Worm (Caenorhabditis elegans) whole organism, mixed stage, embryonic: ENCODE measurements around the gene T27A10.2.

Source experiments
- M03D4.4 ChIP-seq: sonication (generic microtip); optimal IDR thresholded peaks from 2 replicates; lab custom pipeline; 2017; ENCODE audit warnings: mild to moderate bottlenecking, missing genetic modification characterization, missing compliant biosample characterization
- bed-3 ChIP-seq: fragments of 200-800 bp; sonication (Bioruptor generic); optimal IDR thresholded peaks from 3 replicates; lab custom pipeline; 2018; ENCODE audit warnings: mild to moderate bottlenecking, missing genetic modification characterization, moderate library complexity, missing compliant biosample characterization
- ceh-39 ChIP-seq: fragments of 150-350 bp; optimal IDR thresholded peaks from 2 replicates; lab custom pipeline; 2014; ENCODE audit warnings: missing biosample characterization, missing genetic modification characterization
- ceh-43 ChIP-seq: fragments of 200-800 bp; sonication (Bioruptor generic); optimal IDR thresholded peaks from 2 replicates; lab custom pipeline; 2018; ENCODE audit warnings: mild to moderate bottlenecking, missing genetic modification characterization, moderate library complexity, missing compliant biosample characterization
- ceh-83 ChIP-seq: fragments of 200-800 bp; sonication (Bioruptor generic); optimal IDR thresholded peaks from 2 replicates; lab custom pipeline; 2018; ENCODE audit warnings: mild to moderate bottlenecking, missing genetic modification characterization, missing compliant biosample characterization
- ces-1 ChIP-seq: fragments of 150-350 bp; optimal IDR thresholded peaks from 2 replicates; lab custom pipeline; 2014; ENCODE audit warnings: missing biosample characterization, missing genetic modification reagents, missing genetic modification characterization
- cnd-1 ChIP-seq: fragments of 200-800 bp; sonication (Bioruptor generic); optimal IDR thresholded peaks from 2 replicates; lab custom pipeline; 2018; ENCODE audit warnings: mild to moderate bottlenecking, missing genetic modification characterization, missing compliant biosample characterization
- drap-1 ChIP-seq: fragments of 200-800 bp; sonication (Bioruptor generic); optimal IDR thresholded peaks from 3 replicates; lab custom pipeline; 2018; ENCODE audit warnings: mild to moderate bottlenecking, missing genetic modification characterization, missing compliant biosample characterization
- elt-1 ChIP-seq: sonication (generic microtip); optimal IDR thresholded peaks from 2 replicates; lab custom pipeline; 2017; ENCODE audit warnings: missing genetic modification characterization, mild to moderate bottlenecking, missing compliant biosample characterization, antibody characterized with exemption, moderate library complexity, borderline replicate concordance; ENCODE audit not compliant: insufficient read depth
- elt-3 ChIP-seq: fragments of 150-350 bp; optimal IDR thresholded peaks from 2 replicates; lab custom pipeline; 2014; ENCODE audit warnings: missing biosample characterization, missing genetic modification characterization
- flh-1 ChIP-seq: fragments of 200-800 bp; sonication (Bioruptor generic); optimal IDR thresholded peaks from 2 replicates; lab custom pipeline; 2018; ENCODE audit warnings: mild to moderate bottlenecking, missing genetic modification characterization, moderate library complexity, missing compliant biosample characterization
- ham-2 ChIP-seq: fragments of 200-800 bp; sonication (Bioruptor generic); optimal IDR thresholded peaks from 2 replicates; lab custom pipeline; 2018; ENCODE audit warnings: mild to moderate bottlenecking, missing genetic modification characterization, missing compliant biosample characterization
- hlh-1 ChIP-seq: fragments of 150-350 bp; optimal IDR thresholded peaks from 2 replicates; lab custom pipeline; 2014; ENCODE audit warnings: missing biosample characterization, missing genetic modification reagents, missing genetic modification characterization
- lin-13 ChIP-seq: fragments of 150-350 bp; optimal IDR thresholded peaks from 2 replicates; lab custom pipeline; 2014; ENCODE audit warnings: missing biosample characterization, missing genetic modification characterization
- lsy-2 ChIP-seq: fragments of 150-350 bp; optimal IDR thresholded peaks from 2 replicates; lab custom pipeline; 2014; ENCODE audit warnings: missing biosample characterization, missing genetic modification characterization
- mab-5 ChIP-seq: fragments of 150-350 bp; optimal IDR thresholded peaks from 2 replicates; lab custom pipeline; 2014; ENCODE audit warnings: missing biosample characterization, missing genetic modification characterization
- mep-1 ChIP-seq: fragments of 150-350 bp; optimal IDR thresholded peaks from 2 replicates; lab custom pipeline; 2017; ENCODE audit warnings: missing biosample characterization, missing genetic modification reagents, missing genetic modification characterization, inconsistent platforms
- mls-2 ChIP-seq: sonication (generic microtip); optimal IDR thresholded peaks from 2 replicates; lab custom pipeline; 2016; ENCODE audit warnings: mild to moderate bottlenecking, missing genetic modification characterization, moderate library complexity, missing compliant biosample characterization
- nhr-12 ChIP-seq: fragments of 150-350 bp; optimal IDR thresholded peaks from 2 replicates; lab custom pipeline; 2014; ENCODE audit warnings: missing biosample characterization, missing genetic modification characterization
- nhr-2 ChIP-seq: fragments of 150-350 bp; optimal IDR thresholded peaks from 2 replicates; lab custom pipeline; 2014; ENCODE audit warnings: missing biosample characterization, missing genetic modification characterization
- nhr-28 ChIP-seq: fragments of 150-350 bp; optimal IDR thresholded peaks from 2 replicates; lab custom pipeline; 2014; ENCODE audit warnings: missing biosample characterization, missing genetic modification characterization
- nhr-76 ChIP-seq: sonication (generic microtip); optimal IDR thresholded peaks from 2 replicates; lab custom pipeline; 2017; ENCODE audit warnings: missing biosample characterization, missing genetic modification characterization
- sem-2 ChIP-seq: fragments of 200-800 bp; sonication (Bioruptor generic); optimal IDR thresholded peaks from 2 replicates; lab custom pipeline; 2018; ENCODE audit warnings: mild to moderate bottlenecking, missing genetic modification characterization, missing compliant biosample characterization
- snpc-4 ChIP-seq: fragments of 150-350 bp; optimal IDR thresholded peaks from 2 replicates; lab custom pipeline; 2014; ENCODE audit warnings: missing biosample characterization, missing genetic modification characterization
- sptf-1 ChIP-seq: sonication (generic microtip); optimal IDR thresholded peaks from 2 replicates; lab custom pipeline; 2017; ENCODE audit warnings: mild to moderate bottlenecking, missing genetic modification characterization, moderate library complexity, missing compliant biosample characterization
- tbx-8 ChIP-seq: fragments of 200-800 bp; sonication (Bioruptor generic); optimal IDR thresholded peaks from 2 replicates; lab custom pipeline; 2018; ENCODE audit warnings: mild to moderate bottlenecking, missing genetic modification characterization, moderate library complexity, missing compliant biosample characterization
- unc-39 ChIP-seq: fragments of 150-350 bp; optimal IDR thresholded peaks from 2 replicates; lab custom pipeline; 2014; ENCODE audit warnings: missing biosample characterization, missing genetic modification characterization
- unc-62 ChIP-seq: fragments of 150-350 bp; optimal IDR thresholded peaks from 2 replicates; lab custom pipeline; 2014; ENCODE audit warnings: missing biosample characterization, missing genetic modification reagents, missing genetic modification characterization
- zip-8 ChIP-seq: fragments of 150-350 bp; optimal IDR thresholded peaks from 2 replicates; lab custom pipeline; 2014; ENCODE audit warnings: missing biosample characterization, missing genetic modification characterization
- ztf-11 ChIP-seq: fragments of 150-350 bp; optimal IDR thresholded peaks from 2 replicates; lab custom pipeline; 2014; ENCODE audit warnings: missing biosample characterization, missing genetic modification characterization

The T27A10.2 gene

DNA sequence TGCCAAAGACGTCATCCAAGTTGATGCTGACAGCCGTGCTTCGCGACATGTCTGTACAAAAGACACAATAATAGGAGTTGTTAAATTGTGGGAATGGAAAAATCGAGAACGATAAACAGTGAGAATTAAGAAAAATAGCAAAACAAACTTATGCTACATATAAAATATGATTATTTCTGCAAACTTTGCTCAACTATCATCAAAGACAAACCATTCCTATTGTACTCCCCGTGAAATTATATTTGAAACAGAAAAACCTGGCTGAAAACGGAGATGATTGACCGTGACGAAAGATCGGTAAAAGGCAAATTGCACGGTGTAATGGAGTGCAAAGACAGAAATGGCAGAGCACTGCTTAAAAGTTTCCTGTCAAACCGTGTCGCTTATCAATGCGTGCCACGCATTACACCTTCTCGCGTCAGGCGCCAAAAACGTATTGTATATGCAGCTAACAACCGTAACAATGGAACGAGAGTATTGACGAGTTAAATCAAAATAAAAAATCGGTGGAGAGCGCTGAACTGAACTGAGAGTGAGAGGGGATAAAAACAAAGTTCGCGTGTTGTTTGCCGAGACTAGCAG, 25.4 kb downstream of the T27A10.2 start, which contains the start of gene C18B2.5:
C18B2.5 (minus strand) TSS at position 51 of the 582 bp plus-strand sequence.
- TF ChIP-seq ceh-83 (GFP tag; lab: Kevin White, UChicago) (no peak), nhr-12 (no peak), tbx-8 (GFP tag; lab: Kevin White, UChicago) (no peak), cnd-1 (no peak), flh-1 (no peak), elt-1 (tag; lab: Kevin White, UChicago) (no peak), M03D4.4 (tag; lab: Kevin White, UChicago) (no peak), sem-2 (no peak), zip-8 (tag; lab: Kevin White, UChicago) (no peak), nhr-76 (tag; lab: Kevin White, UChicago) (no peak), ceh-39 (no peak), drap-1 (no peak), lin-13 (no peak), sptf-1 (no peak), unc-39 (tag; lab: Kevin White, UChicago) (no peak), hlh-1 (tag; lab: Kevin White, UChicago) (no peak), lsy-2 (no peak), unc-62 (GFP tag; lab: Kevin White, UChicago) (no peak), ceh-43 (GFP tag; lab: Kevin White, UChicago) (no peak), mab-5 (tag; lab: Kevin White, UChicago) (no peak)

- TF ChIP-seq bed-3 (GFP tag; lab: Kevin White, UChicago) (no peak), ztf-11 (tag; lab: Kevin White, UChicago) (no peak)
Measured at ce11 chrX:3611740-3612139, 26.0 kb downstream of the T27A10.2 start.

- TF ChIP-seq mep-1 (tag; lab: Kevin White, UChicago), result no peak
Measured at ce11 chrX:3613665-3614064, 27.9 kb downstream of the T27A10.2 start.

ce11 chrX:3617218-3617617, 31.5 kb downstream of the T27A10.2 start, which contains the start of gene del-9:
Gene del-9, minus strand, starts transcription at chrX:3617318.
- TF ChIP-seq tbx-8 (GFP tag; lab: Kevin White, UChicago) (no peak), nhr-12 (no peak), nhr-76 (tag; lab: Kevin White, UChicago) (no peak), nhr-2 (tag; lab: Kevin White, UChicago) (no peak), mab-5 (tag; lab: Kevin White, UChicago) (no peak), flh-1 (no peak), mls-2 (no peak), ceh-39 (no peak), unc-62 (GFP tag; lab: Kevin White, UChicago) (no peak), bed-3 (GFP tag; lab: Kevin White, UChicago) (no peak), sptf-1 (no peak), cnd-1 (no peak), ces-1 (GFP tag; lab: Kevin White, UChicago) (no peak), snpc-4 (tag; lab: Kevin White, UChicago) (no peak), ceh-43 (GFP tag; lab: Kevin White, UChicago) (no peak), elt-3 (tag; lab: Kevin White, UChicago) (no peak), sem-2 (no peak)
- TF ChIP-seq, all 35 proteins: peak for 0

DNA sequence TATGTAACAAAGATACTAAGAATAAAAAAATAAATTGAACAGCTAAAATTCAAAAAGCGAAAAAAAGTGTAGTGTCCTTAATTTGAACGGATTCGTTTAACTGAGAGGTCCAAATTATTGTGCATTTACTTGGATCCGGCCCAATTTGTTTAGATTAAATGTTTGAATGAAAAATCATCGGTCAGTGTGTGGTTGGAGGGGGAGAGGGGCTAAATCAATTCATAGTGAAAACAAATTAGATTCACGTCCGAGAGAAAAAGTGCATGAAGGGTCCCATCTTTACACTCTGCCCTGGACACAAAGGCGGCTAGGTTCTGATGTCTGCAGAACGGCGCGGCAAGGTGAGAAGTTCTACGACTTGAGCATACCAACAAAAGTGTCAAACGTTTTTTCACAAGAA, 33.1 kb downstream of the T27A10.2 start:
- TF ChIP-seq flh-1 (no peak), ces-1 (GFP tag; lab: Kevin White, UChicago) (peak; percentile 92)

ce11 chrX:3623162-3623561, 37.4 kb downstream of the T27A10.2 start, which contains the start of gene C18B2.2:
Gene C18B2.2, plus strand, starts transcription at chrX:3623462.
- TF ChIP-seq flh-1 (no peak), nhr-28 (tag; lab: Kevin White, UChicago) (no peak), ceh-39 (no peak), ztf-11 (tag; lab: Kevin White, UChicago) (no peak), ham-2 (GFP tag; lab: Kevin White, UChicago) (no peak), elt-3 (tag; lab: Kevin White, UChicago) (no peak), mab-5 (tag; lab: Kevin White, UChicago) (no peak), ceh-83 (GFP tag; lab: Kevin White, UChicago) (no peak), unc-39 (tag; lab: Kevin White, UChicago) (no peak), tbx-8 (GFP tag; lab: Kevin White, UChicago) (no peak), zip-8 (tag; lab: Kevin White, UChicago) (no peak), nhr-2 (tag; lab: Kevin White, UChicago) (no peak), mep-1 (tag; lab: Kevin White, UChicago) (no peak), sptf-1 (no peak), lin-13 (no peak), M03D4.4 (tag; lab: Kevin White, UChicago) (no peak), cnd-1 (no peak), snpc-4 (tag; lab: Kevin White, UChicago) (no peak), unc-62 (GFP tag; lab: Kevin White, UChicago) (no peak)
